Worm (Caenorhabditis elegans): ENCODE results near the gene hlh-12.

The hlh-12 gene

ce11 chrIV:8462376-8462775 lies 16.9 kb downstream of the hlh-12 start:
- TF ChIP-seq ceh-28 (tag; optimal IDR thresholded peaks at IDR 0.05) (no peak), fkh-10 (GFP tag; optimal IDR thresholded peaks at IDR 0.05) (no peak), nhr-76 (tag; optimal IDR thresholded peaks at IDR 0.05) (no peak), nhr-25 (tag; optimal IDR thresholded peaks at IDR 0.05) (no peak), pqm-1 (tag; optimal IDR thresholded peaks at IDR 0.05) (no peak), ztf-11 (tag; optimal IDR thresholded peaks at IDR 0.05) (no peak), ceh-16 (tag; optimal IDR thresholded peaks at IDR 0.05) (no peak), hmg-11 (tag; optimal IDR thresholded peaks at IDR 0.05) (no peak), nhr-12 (tag; optimal IDR thresholded peaks at IDR 0.05) (no peak)

ce11 chrIV:8461177-8461576 lies 18.1 kb downstream of the hlh-12 start:
- TF ChIP-seq egl-27 (tag; optimal IDR thresholded peaks at IDR 0.05): no peak
- TF ChIP-seq fkh-2 (tag; optimal IDR thresholded peaks at IDR 0.05): no peak
- TF ChIP-seq nhr-237 (tag; optimal IDR thresholded peaks at IDR 0.05): no peak
- TF ChIP-seq nhr-43 (tag; optimal IDR thresholded peaks at IDR 0.05; ENCODE audit: poor library complexity, severe bottlenecking): no peak
- no peak for TF ChIP-seq fkh-10 (GFP tag; optimal IDR thresholded peaks at IDR 0.05)
- no peak for TF ChIP-seq mml-1 (tag; optimal IDR thresholded peaks at IDR 0.05)
- TF ChIP-seq unc-62 (GFP tag; optimal IDR thresholded peaks at IDR 0.05): no peak
- no peak for TF ChIP-seq nhr-77 (tag; optimal IDR thresholded peaks at IDR 0.05)
- no peak for TF ChIP-seq ceh-82 (tag; optimal IDR thresholded peaks at IDR 0.05)
- TF ChIP-seq ceh-9 (tag; optimal IDR thresholded peaks at IDR 0.05): no peak
- no peak for TF ChIP-seq sea-2 (GFP tag; optimal IDR thresholded peaks at IDR 0.05)
- TF ChIP-seq nhr-25 (tag; optimal IDR thresholded peaks at IDR 0.05): no peak
- no peak for TF ChIP-seq nfya-1 (tag; optimal IDR thresholded peaks at IDR 0.05; ENCODE audit: insufficient read depth)
- TF ChIP-seq egl-5 (tag; optimal IDR thresholded peaks at IDR 0.05): no peak
- TF ChIP-seq nhr-11 (tag; optimal IDR thresholded peaks at IDR 0.05): no peak
- no peak for TF ChIP-seq tbx-2 (tag; optimal IDR thresholded peaks at IDR 0.05)
- TF ChIP-seq skn-1 (tag; optimal IDR thresholded peaks at IDR 0.05): no peak
- TF ChIP-seq ama-1 (optimal IDR thresholded peaks at IDR 0.05): no peak

ce11 chrIV:8460208-8460607 lies 19.0 kb downstream of the hlh-12 start, which contains the start of gene ant-1.4:
Gene ant-1.4, minus strand, starts transcription at chrIV:8460308.
- TF ChIP-seq lsy-12 (tag; optimal IDR thresholded peaks at IDR 0.05) (no peak), lin-15B (tag; optimal IDR thresholded peaks at IDR 0.05) (no peak), skn-1 (tag; optimal IDR thresholded peaks at IDR 0.05) (no peak), nhr-237 (tag; optimal IDR thresholded peaks at IDR 0.05) (no peak), pqm-1 (tag; optimal IDR thresholded peaks at IDR 0.05) (no peak), unc-62 (GFP tag; optimal IDR thresholded peaks at IDR 0.05) (no peak), fos-1 (tag; optimal IDR thresholded peaks at IDR 0.05) (no peak), nhr-43 (tag; optimal IDR thresholded peaks at IDR 0.05; ENCODE audit: poor library complexity, severe bottlenecking) (no peak), ama-1 (optimal IDR thresholded peaks at IDR 0.05) (no peak)

ce11 chrIV:8456899-8457298 lies 22.3 kb downstream of the hlh-12 start, which contains the start of gene syx-4:
Gene syx-4, plus strand, starts transcription at chrIV:8457280.
- TF ChIP-seq lin-15B (tag; optimal IDR thresholded peaks at IDR 0.05): no peak
- TF ChIP-seq sea-2 (GFP tag; optimal IDR thresholded peaks at IDR 0.05): no peak
- TF ChIP-seq eor-1 (tag; optimal IDR thresholded peaks at IDR 0.05): no peak
- no peak for TF ChIP-seq daf-12 (tag; optimal IDR thresholded peaks at IDR 0.05)
- TF ChIP-seq ztf-11 (tag; optimal IDR thresholded peaks at IDR 0.05): no peak
- no peak for TF ChIP-seq mdl-1 (tag; optimal IDR thresholded peaks at IDR 0.05)
- TF ChIP-seq fos-1 (tag; optimal IDR thresholded peaks at IDR 0.05): no peak

ce11 chrIV:8454076-8454475 lies 25.2 kb downstream of the hlh-12 start:
- TF ChIP-seq elt-3 (tag; optimal IDR thresholded peaks at IDR 0.05) (no peak), ZK546.5 (tag; optimal IDR thresholded peaks at IDR 0.05) (no peak), ceh-9 (tag; optimal IDR thresholded peaks at IDR 0.05) (no peak), pqm-1 (tag; optimal IDR thresholded peaks at IDR 0.05) (peak; percentile 35), elt-2 (tag; optimal IDR thresholded peaks at IDR 0.05) (peak; percentile 75)

All from whole organism, L3 larva.